Fruit fly (Drosophila melanogaster): ENCODE data around the gene CG12729.

DNA sequence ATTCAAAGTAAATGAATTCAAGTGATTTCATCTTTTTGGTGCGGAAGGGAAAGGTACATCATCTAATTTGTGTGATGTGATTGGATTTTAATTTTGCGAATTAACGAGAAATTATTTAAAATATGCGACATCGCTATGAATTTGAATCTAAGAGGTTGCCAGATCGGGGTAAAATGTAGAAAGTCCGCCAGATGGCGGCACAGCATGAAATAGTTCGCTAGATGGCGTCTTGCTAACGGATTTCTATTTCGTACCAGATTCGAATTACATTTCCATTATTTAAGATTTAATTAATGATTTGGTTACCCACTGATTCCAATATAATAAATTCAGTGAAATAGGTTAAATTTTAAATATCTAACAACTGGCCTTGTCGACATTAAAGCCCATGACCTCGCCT lies 38.3 kb downstream of the CG12729 start:
- TF ChIP-seq CG8159 (tag; optimal IDR thresholded peaks at IDR 0.05) (no peak), gl (tag; optimal IDR thresholded peaks at IDR 0.05) (no peak), CG17806 (tag; optimal IDR thresholded peaks at IDR 0.05) (no peak), CG12605 (GFP tag; IDR thresholded peaks at IDR 0.05) (no peak), Pif1B (GFP tag; optimal IDR thresholded peaks at IDR 0.05) (no peak), Pif1A (GFP tag; optimal IDR thresholded peaks at IDR 0.05) (no peak), CG9948 (tag; optimal IDR thresholded peaks at IDR 0.05) (no peak), CG34367 (tag; optimal IDR thresholded peaks at IDR 0.05) (no peak), CG13204 (GFP tag; optimal IDR thresholded peaks at IDR 0.05) (no peak), CG10348 (GFP tag; IDR thresholded peaks at IDR 0.05) (no peak)

Data from whole organism, pupa.